Fruit fly (Drosophila melanogaster) whole organism, embryonic: Measurements from ENCODE around the gene CG32459.
A peak's percentile ranks its signal among the peaks of the same experiment; 100 is the strongest.

ENCODE experiments used
- CG1024 ChIP-seq: fragments of 200-800 bp; sonication (Bioruptor generic); IDR thresholded peaks from 2 replicates; pipeline ENCODE4 v1.3.6; 2022; ENCODE audit warnings: missing biosample characterization, missing genetic modification characterization
- CG10267 ChIP-seq: fragments of 200-800 bp; sonication (Bioruptor generic); optimal IDR thresholded peaks from 2 replicates; lab custom pipeline; 2018; ENCODE audit warnings: missing biosample characterization, mild to moderate bottlenecking, missing genetic modification characterization, moderate library complexity
- CG14860 ChIP-seq: fragments of 200-800 bp; sonication (Bioruptor generic); IDR thresholded peaks from 3 replicates; pipeline ENCODE4 v1.3.6; 2022; ENCODE audit warnings: missing biosample characterization, missing genetic modification characterization; ENCODE audit not compliant: partially characterized antibody
- CG17359 ChIP-seq: fragments of 200-800 bp; sonication (Bioruptor generic); optimal IDR thresholded peaks from 3 replicates; lab custom pipeline; 2018; ENCODE audit warnings: missing biosample characterization, mild to moderate bottlenecking, missing genetic modification characterization, moderate library complexity
- CG2199 ChIP-seq: fragments of 200-800 bp; sonication (Bioruptor generic); IDR thresholded peaks from 3 replicates; pipeline ENCODE4 v1.3.6; 2022; ENCODE audit warnings: missing biosample characterization, missing genetic modification characterization
- CG31441 ChIP-seq: fragments of 200-800 bp; sonication (Bioruptor generic); IDR thresholded peaks from 2 replicates; pipeline ENCODE4 v1.3.6; 2022; ENCODE audit warnings: missing biosample characterization, missing genetic modification characterization
- CG34376 ChIP-seq: fragments of 200-800 bp; sonication (Bioruptor generic); optimal IDR thresholded peaks from 2 replicates; lab custom pipeline; 2018; ENCODE audit warnings: missing biosample characterization, mild to moderate bottlenecking, missing genetic modification characterization
- CG3838 ChIP-seq: fragments of 200-800 bp; sonication (Bioruptor generic); optimal IDR thresholded peaks from 3 replicates; lab custom pipeline; 2016; ENCODE audit warnings: missing biosample characterization, missing genetic modification characterization
- CG4707 ChIP-seq: fragments of 200-800 bp; sonication (Bioruptor generic); optimal IDR thresholded peaks from 2 replicates; lab custom pipeline; 2018; ENCODE audit warnings: missing biosample characterization, mild to moderate bottlenecking, missing genetic modification characterization, moderate library complexity
- CG8290 ChIP-seq, 3 experiments: fragments of 200-800 bp; sonication (Bioruptor generic); optimal IDR thresholded peaks; 2 replicates each; lab custom pipeline; 2016 to 2019; ENCODE audit warnings: missing biosample characterization in 3 of 3, missing genetic modification characterization in 3 of 3, mild to moderate bottlenecking in 2 of 3, moderate library complexity in 1 of 3
- CG8765 ChIP-seq: fragments of 200-800 bp; sonication (Bioruptor generic); IDR thresholded peaks from 2 replicates; pipeline ENCODE4 v1.3.6; 2022; ENCODE audit warnings: missing biosample characterization, missing genetic modification characterization
- CG9437 ChIP-seq: fragments of 200-800 bp; sonication (Bioruptor generic); optimal IDR thresholded peaks from 2 replicates; lab custom pipeline; 2018; ENCODE audit warnings: missing biosample characterization, mild to moderate bottlenecking, missing genetic modification characterization
- CkIIα-i1 ChIP-seq: fragments of 200-800 bp; sonication (Bioruptor generic); IDR thresholded peaks from 2 replicates; pipeline ENCODE4 v1.3.6; 2022; ENCODE audit warnings: missing biosample characterization, missing genetic modification characterization
- D19B ChIP-seq: fragments of 200-800 bp; sonication (Bioruptor generic); optimal IDR thresholded peaks from 2 replicates; lab custom pipeline; 2017; ENCODE audit warnings: missing biosample characterization, mild to moderate bottlenecking, missing genetic modification characterization
- Deaf1 ChIP-seq: fragments of 200-800 bp; optimal IDR thresholded peaks from 3 replicates; lab custom pipeline; 2019; ENCODE audit warnings: missing biosample characterization, mild to moderate bottlenecking, missing genetic modification characterization, moderate library complexity
- Dip2 ChIP-seq: fragments of 200-800 bp; sonication (Bioruptor generic); IDR thresholded peaks from 2 replicates; pipeline ENCODE4 v1.3.6; 2022; ENCODE audit warnings: missing biosample characterization, missing genetic modification characterization
- Doc3 ChIP-seq: fragments of 200-800 bp; sonication (Bioruptor generic); IDR thresholded peaks from 3 replicates; pipeline ENCODE4 v1.3.6; 2022; ENCODE audit warnings: missing biosample characterization, missing genetic modification characterization; ENCODE audit not compliant: partially characterized antibody
- Max ChIP-seq: fragments of 200-800 bp; sonication (Bioruptor generic); optimal IDR thresholded peaks from 2 replicates; lab custom pipeline; 2016; ENCODE audit warnings: missing biosample characterization, mild to moderate bottlenecking, missing genetic modification characterization
- NC2β ChIP-seq: fragments of 200-800 bp; sonication (Bioruptor generic); optimal IDR thresholded peaks from 2 replicates; lab custom pipeline; 2016; ENCODE audit warnings: missing biosample characterization, missing genetic modification characterization
- Ravus ChIP-seq: fragments of 200-800 bp; sonication (Bioruptor generic); IDR thresholded peaks from 2 replicates; pipeline ENCODE4 v1.3.6; 2022; ENCODE audit warnings: missing biosample characterization, missing genetic modification characterization
- Sry-δ ChIP-seq: fragments of 200-800 bp; sonication (Bioruptor generic); optimal IDR thresholded peaks from 2 replicates; lab custom pipeline; 2016; ENCODE audit warnings: missing biosample characterization, missing genetic modification characterization
- Xbp1 ChIP-seq: fragments of 200-800 bp; sonication (Bioruptor generic); optimal IDR thresholded peaks from 3 replicates; lab custom pipeline; 2016; ENCODE audit warnings: missing biosample characterization, mild to moderate bottlenecking, missing genetic modification characterization
- ash1 ChIP-seq: fragments of 200-800 bp; sonication (Bioruptor generic); optimal IDR thresholded peaks from 2 replicates; lab custom pipeline; 2018; ENCODE audit warnings: missing biosample characterization, mild to moderate bottlenecking, missing genetic modification characterization
- cato ChIP-seq: fragments of 200-800 bp; sonication (Bioruptor generic); optimal IDR thresholded peaks from 2 replicates; lab custom pipeline; 2016; ENCODE audit warnings: missing biosample characterization, missing genetic modification characterization, borderline replicate concordance
- ewg ChIP-seq: fragments of 200-800 bp; sonication (Bioruptor generic); optimal IDR thresholded peaks from 3 replicates; lab custom pipeline; 2017; ENCODE audit warnings: mild to moderate bottlenecking, missing biosample characterization, missing genetic modification reagents, missing genetic modification characterization
- exex ChIP-seq: fragments of 200-800 bp; sonication (Bioruptor generic); optimal IDR thresholded peaks from 4 replicates; lab custom pipeline; 2018; ENCODE audit warnings: missing biosample characterization, mild to moderate bottlenecking, missing genetic modification characterization, moderate library complexity
- gcm2 ChIP-seq: fragments of 200-800 bp; sonication (Bioruptor generic); optimal IDR thresholded peaks from 2 replicates; lab custom pipeline; 2016; ENCODE audit warnings: missing biosample characterization, missing genetic modification characterization
- gt ChIP-seq: fragments of 200-800 bp; sonication (Bioruptor generic); IDR thresholded peaks from 2 replicates; pipeline ENCODE4 v1.3.6; 2022; ENCODE audit warnings: missing biosample characterization, missing genetic modification characterization
- jing ChIP-seq: fragments of 200-800 bp; sonication (Bioruptor generic); optimal IDR thresholded peaks from 2 replicates; lab custom pipeline; 2018; ENCODE audit warnings: missing biosample characterization, mild to moderate bottlenecking, missing genetic modification characterization
- knrl ChIP-seq: fragments of 200-800 bp; sonication (Bioruptor generic); IDR thresholded peaks from 3 replicates; pipeline ENCODE4 v1.3.6; 2022; ENCODE audit warnings: missing biosample characterization, missing genetic modification characterization; ENCODE audit not compliant: partially characterized antibody
- lbe ChIP-seq: fragments of 200-800 bp; sonication (Bioruptor generic); optimal IDR thresholded peaks from 2 replicates; lab custom pipeline; 2016; ENCODE audit warnings: missing biosample characterization, mild to moderate bottlenecking, missing genetic modification characterization
- lov ChIP-seq, 2 experiments: fragments of 200-800 bp in 1 of 2; fragments of >200 bp in 1 of 2; sonication (Bioruptor generic) in 1 of 2; IDR thresholded peaks in 1 of 2; optimal IDR thresholded peaks in 1 of 2; 2 replicates in 1 of 2; 3 replicates in 1 of 2; pipeline versions ENCODE4 v1.3.6 to Lab custom; 2017 to 2022; ENCODE audit warnings: missing biosample characterization in 1 of 2, missing genetic modification characterization in 1 of 2
- luna ChIP-seq: fragments of 200-800 bp; sonication (Bioruptor generic); optimal IDR thresholded peaks from 2 replicates; lab custom pipeline; 2016; ENCODE audit warnings: missing biosample characterization, missing genetic modification characterization
- mirr ChIP-seq: fragments of 200-800 bp; sonication (Bioruptor generic); optimal IDR thresholded peaks from 3 replicates; lab custom pipeline; 2018; ENCODE audit warnings: missing biosample characterization, mild to moderate bottlenecking, missing genetic modification characterization
- mld ChIP-seq: fragments of 200-800 bp; sonication (Bioruptor generic); IDR thresholded peaks from 3 replicates; pipeline ENCODE4 v1.3.6; 2022; ENCODE audit warnings: missing biosample characterization, missing genetic modification characterization; ENCODE audit not compliant: partially characterized antibody
- nau ChIP-seq: fragments of 200-800 bp; sonication (Bioruptor generic); optimal IDR thresholded peaks from 3 replicates; lab custom pipeline; 2017; ENCODE audit warnings: missing biosample characterization, mild to moderate bottlenecking, missing genetic modification characterization, missing genetic modification reagents
- nerfin-2 ChIP-seq: fragments of 200-800 bp; sonication (Bioruptor generic); IDR thresholded peaks from 2 replicates; pipeline ENCODE4 v1.3.6; 2022; ENCODE audit warnings: missing biosample characterization, missing genetic modification characterization; ENCODE audit not compliant: partially characterized antibody
- onecut ChIP-seq: fragments of 200-800 bp; sonication (Bioruptor generic); IDR thresholded peaks from 2 replicates; pipeline ENCODE4 v1.3.6; 2022; ENCODE audit warnings: missing biosample characterization, missing genetic modification characterization
- pnt ChIP-seq: fragments of 200-800 bp; sonication (Bioruptor generic); optimal IDR thresholded peaks from 3 replicates; lab custom pipeline; 2016; ENCODE audit warnings: missing biosample characterization, missing genetic modification characterization
- psq ChIP-seq: fragments of 200-800 bp; sonication (Bioruptor generic); optimal IDR thresholded peaks from 2 replicates; lab custom pipeline; 2017; ENCODE audit warnings: missing biosample characterization, missing genetic modification characterization
- pzg ChIP-seq: fragments of 200-800 bp; sonication (Bioruptor generic); optimal IDR thresholded peaks from 3 replicates; lab custom pipeline; 2018; ENCODE audit warnings: missing biosample characterization, mild to moderate bottlenecking, missing genetic modification characterization, moderate library complexity
- repo ChIP-seq: fragments of 200-800 bp; sonication (Bioruptor generic); optimal IDR thresholded peaks from 2 replicates; lab custom pipeline; 2016; ENCODE audit warnings: missing biosample characterization, missing genetic modification characterization
- row ChIP-seq: fragments of 200-800 bp; sonication (Bioruptor generic); IDR thresholded peaks from 3 replicates; pipeline ENCODE4 v1.3.6; 2022; ENCODE audit warnings: missing biosample characterization, missing genetic modification characterization
- slp2 ChIP-seq: fragments of 200-800 bp; sonication (Bioruptor generic); optimal IDR thresholded peaks from 2 replicates; lab custom pipeline; 2016; ENCODE audit warnings: missing biosample characterization, missing genetic modification characterization
- sqz ChIP-seq: fragments of 200-800 bp; sonication (Bioruptor generic); optimal IDR thresholded peaks from 3 replicates; lab custom pipeline; 2018; ENCODE audit warnings: missing biosample characterization, mild to moderate bottlenecking, missing genetic modification characterization
- tap ChIP-seq: fragments of 200-800 bp; optimal IDR thresholded peaks from 3 replicates; lab custom pipeline; 2019; ENCODE audit warnings: missing biosample characterization, mild to moderate bottlenecking, missing genetic modification characterization, moderate library complexity
- twi ChIP-seq: fragments of 200-800 bp; optimal IDR thresholded peaks from 2 replicates; lab custom pipeline; 2019; ENCODE audit warnings: missing biosample characterization, mild to moderate bottlenecking, missing genetic modification characterization, moderate library complexity
- z ChIP-seq: fragments of 200-800 bp; sonication (Bioruptor generic); IDR thresholded peaks from 3 replicates; pipeline ENCODE4 v1.3.6; 2022; ENCODE audit warnings: missing biosample characterization, missing genetic modification characterization

Gene CG32459

DNA sequence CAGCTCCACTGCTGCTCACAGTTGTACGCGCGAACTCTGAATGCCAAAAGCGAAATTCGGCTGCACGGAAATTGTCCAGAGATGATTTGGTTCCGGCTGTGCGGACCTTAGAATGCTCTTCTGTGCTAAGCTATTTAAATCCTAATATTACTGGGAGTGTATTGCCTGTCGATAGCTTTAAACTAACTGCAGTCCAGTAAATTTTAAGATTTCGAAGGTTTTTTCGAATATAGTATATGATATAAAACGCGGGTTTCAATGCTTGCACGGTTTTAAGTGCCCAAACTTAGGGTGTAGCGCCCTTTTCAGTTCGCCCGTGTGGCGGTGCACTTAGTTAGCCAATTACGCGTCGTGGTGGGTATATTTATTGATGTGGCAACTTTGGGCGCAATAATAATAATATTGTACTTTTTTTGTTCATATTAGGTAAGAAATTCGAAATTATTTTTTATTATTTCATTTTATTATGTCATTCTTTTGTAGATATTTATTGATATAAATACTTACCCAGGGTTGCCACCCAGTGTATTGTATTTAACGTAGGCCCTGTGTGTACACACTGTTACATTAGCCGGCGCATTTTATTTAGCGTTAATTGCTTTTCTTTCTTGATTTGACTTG is 23.0 kb upstream of the CG32459 start, which contains the start of the genes Chro and Ssl1 (continued):
- TF ChIP-seq CG2199 (GFP tag; lab: Robert Waterston, UW) = peak; percentile 100
- TF ChIP-seq jing (GFP tag; lab: Kevin White, UChicago) = peak; percentile 100
- TF ChIP-seq pzg (GFP tag; lab: Kevin White, UChicago) = peak; percentile 79
- TF ChIP-seq repo (GFP tag; lab: Kevin White, UChicago) = peak; percentile 100
- peak; percentile 100 for TF ChIP-seq tap
- TF ChIP-seq cato (GFP tag; lab: Kevin White, UChicago) = peak; percentile 100
- peak; percentile 99 for TF ChIP-seq Ravus (GFP tag; lab: Robert Waterston, UW)
- peak; percentile 98 for TF ChIP-seq CG4707 (GFP tag; lab: Kevin White, UChicago)
- peak; percentile 99 for TF ChIP-seq luna (GFP tag; lab: Kevin White, UChicago)
- peak; percentile 100 for TF ChIP-seq nau
- TF ChIP-seq knrl (GFP tag; lab: Robert Waterston, UW) = peak; percentile 66; the same call in 2 of the 3 replicates
- TF ChIP-seq Max (GFP tag; lab: Kevin White, UChicago) = peak; percentile 100
- peak; percentile 100 for TF ChIP-seq slp2
- peak; percentile 96 for TF ChIP-seq exex (tag; lab: Kevin White, UChicago)
- TF ChIP-seq Dip2 (GFP tag; lab: Robert Waterston, UW) = peak; percentile 84
- peak; percentile 100 for TF ChIP-seq ewg (GFP tag; lab: Kevin White, UChicago)
- peak; percentile 99 for TF ChIP-seq lbe
- TF ChIP-seq CG8765 (GFP tag; lab: Robert Waterston, UW) = peak; percentile 100
- TF ChIP-seq CG31441 = peak; percentile 99
- TF ChIP-seq psq (GFP tag; lab: Kevin White, UChicago) = peak; percentile 99
- TF ChIP-seq row (GFP tag; lab: Robert Waterston, UW) = peak; percentile 100
- peak; percentile 98 for TF ChIP-seq CG1024
- TF ChIP-seq Deaf1 (tag; lab: Kevin White, UChicago) = peak; percentile 92
- peak; percentile 100 for TF ChIP-seq gt (GFP tag; lab: Robert Waterston, UW)
- peak; percentile 100 for TF ChIP-seq pnt (GFP tag; lab: Kevin White, UChicago)
- TF ChIP-seq Sry-δ = peak; percentile 89
- TF ChIP-seq twi (tag; lab: Kevin White, UChicago) = peak; percentile 99
- TF ChIP-seq nerfin-2 (GFP tag; lab: Robert Waterston, UW) = no peak
- TF ChIP-seq onecut = peak; percentile 99
- TF ChIP-seq Doc3 (GFP tag; lab: Robert Waterston, UW) = 0 out of 3 replicates have a peak, but pooled peaks have one; percentile 13
- 0 out of 3 replicates have a peak, but pooled peaks have one; percentile 23 for TF ChIP-seq CG14860 (GFP tag; lab: Robert Waterston, UW)
- TF ChIP-seq CG3838 (GFP tag; lab: Kevin White, UChicago) = peak; percentile 99
- peak; percentile 98 for TF ChIP-seq ash1 (GFP tag; lab: Kevin White, UChicago)
- TF ChIP-seq mirr (GFP tag; lab: Kevin White, UChicago) = peak; percentile 99
- peak; percentile 97 for TF ChIP-seq CG9437 (GFP tag; lab: Kevin White, UChicago)
- TF ChIP-seq CkIIα-i1 (GFP tag; lab: Robert Waterston, UW) = peak; percentile 98
- peak; percentile 99 for TF ChIP-seq CG10267 (tag; lab: Kevin White, UChicago)
- peak; percentile 100 for TF ChIP-seq CG17359 (tag; lab: Kevin White, UChicago)
- TF ChIP-seq CG34376 (GFP tag; lab: Kevin White, UChicago) = peak; percentile 100
- TF ChIP-seq gcm2 = peak; percentile 100
- TF ChIP-seq D19B (GFP tag; lab: Kevin White, UChicago) = peak; percentile 98
- peak; percentile 100 for TF ChIP-seq CG8290 (GFP tag; optimal IDR thresholded peaks at IDR 0.05; lab: Kevin White, UChicago)
- peak; percentile 99 to 100 for TF ChIP-seq CG8290 (tag; optimal IDR thresholded peaks at IDR 0.05; lab: Kevin White, UChicago)
- peak; percentile 100 for TF ChIP-seq NC2β (GFP tag; lab: Kevin White, UChicago)
- TF ChIP-seq lov (optimal IDR thresholded peaks at IDR 0.05; lab: Kevin White, UChicago) = no peak
- peak; percentile 100 for TF ChIP-seq lov (GFP tag; IDR thresholded peaks at IDR 0.05; lab: Robert Waterston, UW)
- peak; percentile 99 for TF ChIP-seq sqz (GFP tag; lab: Kevin White, UChicago)
- TF ChIP-seq z (GFP tag; lab: Robert Waterston, UW) = peak; percentile 89
- no peak for TF ChIP-seq mld
- peak; percentile 100 for TF ChIP-seq Xbp1 (GFP tag; lab: Kevin White, UChicago)
